Fruit fly (Drosophila melanogaster) whole organism, prepupa: ENCODE measurements around the gene stwl.

Experiments
- CG11762 ChIP-seq: fragments of 200-800 bp; sonication (Bioruptor generic); optimal IDR thresholded peaks from 3 replicates; lab custom pipeline; 2016; ENCODE audit warnings: missing biosample characterization, missing genetic modification characterization; ENCODE audit not compliant: insufficient read depth
- CG34406 ChIP-seq: fragments of 200-800 bp; sonication (Bioruptor generic); optimal IDR thresholded peaks from 3 replicates; lab custom pipeline; 2016; ENCODE audit warnings: missing biosample characterization, missing genetic modification characterization
- CG4318 ChIP-seq: fragments of 200-800 bp; sonication (Bioruptor generic); optimal IDR thresholded peaks from 3 replicates; lab custom pipeline; 2017; ENCODE audit warnings: missing biosample characterization, mild to moderate bottlenecking, missing genetic modification characterization
- Eip75B ChIP-seq: fragments of 200-800 bp; sonication (Bioruptor generic); optimal IDR thresholded peaks from 3 replicates; lab custom pipeline; 2016; ENCODE audit warnings: missing biosample characterization, missing genetic modification characterization
- Ets96B ChIP-seq: fragments of 200-800 bp; optimal IDR thresholded peaks from 2 replicates; lab custom pipeline; 2019; ENCODE audit warnings: missing biosample characterization, mild to moderate bottlenecking, missing genetic modification characterization, moderate library complexity
- Gug ChIP-seq: fragments of 200-800 bp; sonication (Bioruptor generic); IDR thresholded peaks from 2 replicates; pipeline ENCODE4 v1.3.6; 2022; ENCODE audit warnings: missing biosample characterization, missing genetic modification characterization
- Hr38 ChIP-seq: sonication (Bioruptor generic); optimal IDR thresholded peaks from 2 replicates; lab custom pipeline; 2016; ENCODE audit warnings: missing biosample characterization, missing genetic modification characterization
- Hr4 ChIP-seq: fragments of 200-800 bp; sonication (Bioruptor generic); optimal IDR thresholded peaks from 3 replicates; lab custom pipeline; 2016; ENCODE audit warnings: missing biosample characterization, missing genetic modification characterization
- Lpt ChIP-seq: fragments of 200-800 bp; sonication (Bioruptor generic); optimal IDR thresholded peaks from 3 replicates; lab custom pipeline; 2016; ENCODE audit warnings: missing biosample characterization, missing genetic modification characterization
- Sox102F ChIP-seq: fragments of 200-800 bp; sonication (Bioruptor generic); optimal IDR thresholded peaks from 2 replicates; lab custom pipeline; 2016; ENCODE audit warnings: missing biosample characterization, mild to moderate bottlenecking, missing genetic modification characterization
- achi ChIP-seq: fragments of 200-800 bp; sonication (Bioruptor generic); optimal IDR thresholded peaks from 3 replicates; lab custom pipeline; 2016; ENCODE audit warnings: missing biosample characterization, missing genetic modification characterization
- dac ChIP-seq: fragments of 200-800 bp; sonication (Bioruptor generic); optimal IDR thresholded peaks from 2 replicates; lab custom pipeline; 2017; ENCODE audit warnings: missing biosample characterization, mild to moderate bottlenecking, missing genetic modification characterization
- spab ChIP-seq: fragments of 200-800 bp; sonication (Bioruptor generic); optimal IDR thresholded peaks from 2 replicates; lab custom pipeline; 2017; ENCODE audit warnings: missing biosample characterization, mild to moderate bottlenecking, missing genetic modification characterization, missing genetic modification reagents
- ss ChIP-seq, 2 experiments: fragments of 200-800 bp; sonication (Bioruptor generic); optimal IDR thresholded peaks; 2 replicates in 1 of 2; 3 replicates in 1 of 2; lab custom pipeline; 2017 to 2018; ENCODE audit warnings: mild to moderate bottlenecking in 2 of 2, missing biosample characterization in 2 of 2, missing genetic modification characterization in 2 of 2, moderate library complexity in 1 of 2

dm6 chr3L:14408734-14409133 is 1.0 kb downstream of the stwl start:
- no peak for TF ChIP-seq achi
- TF ChIP-seq Lpt (GFP tag; lab: Kevin White, UChicago): no peak
- TF ChIP-seq Gug (GFP tag; lab: Robert Waterston, UW): no peak
- no peak for TF ChIP-seq Ets96B
- no peak for TF ChIP-seq CG11762 (GFP tag; lab: Kevin White, UChicago)
- no peak for TF ChIP-seq ss (GFP tag; optimal IDR thresholded peaks at IDR 0.05; lab: Kevin White, UChicago)
- no peak for TF ChIP-seq spab
- TF ChIP-seq CG34406 (GFP tag; lab: Kevin White, UChicago): no peak
- no peak for TF ChIP-seq Sox102F (GFP tag; lab: Kevin White, UChicago)
- TF ChIP-seq Hr38: no peak
- TF ChIP-seq Eip75B: no peak
- no peak for TF ChIP-seq Hr4 (GFP tag; lab: Kevin White, UChicago)
- TF ChIP-seq dac (GFP tag; lab: Kevin White, UChicago): no peak
- no peak for TF ChIP-seq CG4318 (GFP tag; lab: Kevin White, UChicago)
